Worm (Caenorhabditis elegans) whole organism, midembryonic: ENCODE data around the gene tag-153.

Source experiments
- T22C8.4 ChIP-seq: fragments of 200-800 bp; sonication (Bioruptor generic); IDR thresholded peaks from 2 replicates; pipeline ENCODE4 v1.3.6; 2022; ENCODE audit warnings: missing genetic modification characterization, missing compliant biosample characterization
- cog-1 ChIP-seq: sonication (generic microtip); optimal IDR thresholded peaks from 2 replicates; lab custom pipeline; 2016; ENCODE audit warnings: missing genetic modification characterization, missing compliant biosample characterization
- flt-1 ChIP-seq: fragments of 200-800 bp; sonication (Bioruptor generic); IDR thresholded peaks from 2 replicates; pipeline ENCODE4 v1.3.6; 2022; ENCODE audit warnings: missing genetic modification characterization, missing compliant biosample characterization
- klf-2 ChIP-seq: fragments of 200-800 bp; sonication (Bioruptor generic); conservative IDR thresholded peaks from 2 replicates; pipeline ENCODE4 v1.3.6; 2022; ENCODE audit warnings: missing genetic modification reagents, missing genetic modification characterization, missing compliant biosample characterization
- med-1 ChIP-seq: sonication (generic microtip); optimal IDR thresholded peaks from 2 replicates; lab custom pipeline; 2017; ENCODE audit warnings: missing genetic modification characterization, mild to moderate bottlenecking, missing compliant biosample characterization, antibody characterized with exemption, missing genetic modification reagents; ENCODE audit not compliant: insufficient read depth
- ref-1 ChIP-seq: fragments of 200-800 bp; sonication (Bioruptor generic); conservative IDR thresholded peaks from 2 replicates; pipeline ENCODE4 v1.3.6; 2022; ENCODE audit warnings: missing genetic modification reagents, missing genetic modification characterization, missing compliant biosample characterization
- tab-1 ChIP-seq: fragments of 200-800 bp; sonication (Bioruptor generic); IDR thresholded peaks from 2 replicates; pipeline ENCODE4 v1.3.6; 2022; ENCODE audit warnings: missing genetic modification characterization, missing compliant biosample characterization
- ztf-23 ChIP-seq: fragments of 200-800 bp; sonication (Bioruptor generic); IDR thresholded peaks from 2 replicates; pipeline ENCODE4 v1.3.6; 2022; ENCODE audit warnings: missing genetic modification reagents, missing genetic modification characterization, missing compliant biosample characterization
- ztf-29 ChIP-seq: fragments of 200-800 bp; sonication (Bioruptor generic); IDR thresholded peaks from 2 replicates; pipeline ENCODE4 v1.3.6; 2022; ENCODE audit warnings: missing genetic modification reagents, missing genetic modification characterization, missing compliant biosample characterization

Gene tag-153

DNA sequence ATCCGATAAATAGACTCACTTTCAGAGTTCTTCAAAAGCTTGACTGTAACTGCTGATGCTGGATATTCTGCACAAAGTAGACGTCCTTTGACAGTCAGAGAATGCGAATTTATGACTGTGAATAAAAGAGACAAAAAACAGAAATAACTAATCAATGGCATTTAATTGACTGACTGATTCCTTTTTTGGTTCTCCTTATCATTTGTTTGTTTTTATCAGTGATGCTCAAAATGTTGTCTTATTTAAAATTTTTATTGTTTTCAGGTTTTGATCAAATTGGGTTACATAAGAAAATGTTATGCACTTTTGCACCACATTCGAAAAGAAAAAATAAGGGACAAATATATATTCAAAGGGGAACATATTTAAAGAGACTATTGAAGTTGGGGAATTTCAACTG, 33.5 kb downstream of the tag-153 start, which contains the start of gene ttr-49:
Gene ttr-49, minus strand, starts transcription at position 171 of the 400 bp plus-strand sequence.
- TF ChIP-seq ztf-23 (GFP tag; lab: Robert Waterston, UW), result no peak
- TF ChIP-seq med-1 (GFP tag; lab: Kevin White, UChicago), result no peak
- no peak for TF ChIP-seq tab-1 (GFP tag; lab: Robert Waterston, UW)
- TF ChIP-seq cog-1, result no peak

DNA sequence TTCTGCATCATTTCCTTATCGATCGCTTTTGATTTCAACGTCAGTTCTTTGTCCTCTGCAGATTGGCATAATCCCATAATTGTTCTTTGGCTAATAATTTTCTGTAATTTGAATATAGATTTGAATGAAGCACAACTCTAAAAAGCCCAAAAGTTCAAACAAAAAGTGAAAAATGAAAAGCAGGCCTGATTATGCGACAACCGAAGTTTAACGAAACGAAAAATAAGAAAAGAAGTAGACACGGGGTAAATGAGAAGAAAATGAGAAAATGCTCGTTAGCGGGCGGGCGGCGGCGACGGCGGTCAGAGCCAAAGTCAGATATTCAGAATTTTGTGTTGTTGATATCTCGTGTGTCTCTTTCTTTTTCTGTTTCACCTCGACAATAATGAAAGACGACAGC, 36.8 kb downstream of the tag-153 start, which contains the start of gene gpa-3:
Gene gpa-3, minus strand, starts transcription at position 101 of the 400 bp plus-strand sequence.
- TF ChIP-seq cog-1 (no peak), klf-2 (GFP tag; lab: Robert Waterston, UW) (no peak), tab-1 (GFP tag; lab: Robert Waterston, UW) (no peak)

DNA sequence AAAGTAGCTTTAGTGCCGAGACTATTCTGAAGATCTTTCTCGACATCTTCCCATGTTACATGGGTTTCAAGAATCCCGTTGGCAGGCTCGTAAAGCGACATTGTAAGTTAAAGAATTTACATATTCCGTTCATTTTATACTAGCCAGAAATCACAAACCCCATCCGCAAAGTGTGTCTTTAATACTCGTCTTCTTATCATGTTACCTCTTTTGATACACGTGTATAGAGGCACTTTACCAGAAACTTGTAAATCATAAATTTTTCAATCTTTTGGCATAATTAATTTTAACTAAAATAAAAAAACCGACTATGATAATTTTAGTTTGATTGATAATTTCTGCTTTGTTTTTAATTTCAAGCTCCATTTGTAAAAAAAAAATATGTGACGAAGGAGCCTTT, 48.1 kb downstream of the tag-153 start, which contains the start of gene E02C12.6:
Gene E02C12.6, minus strand, starts transcription at position 101 of the 400 bp plus-strand sequence.
- TF ChIP-seq klf-2 (GFP tag; lab: Robert Waterston, UW), result no peak
- TF ChIP-seq ztf-23 (GFP tag; lab: Robert Waterston, UW), result no peak
- TF ChIP-seq T22C8.4 (GFP tag; lab: Robert Waterston, UW), result no peak
- TF ChIP-seq cog-1, result no peak
- no peak for TF ChIP-seq flt-1 (GFP tag; lab: Robert Waterston, UW)
- no peak for TF ChIP-seq ztf-29
- TF ChIP-seq tab-1 (GFP tag; lab: Robert Waterston, UW), result no peak
- no peak for TF ChIP-seq med-1 (GFP tag; lab: Kevin White, UChicago)
- no peak for TF ChIP-seq ref-1 (GFP tag; lab: Robert Waterston, UW)

DNA sequence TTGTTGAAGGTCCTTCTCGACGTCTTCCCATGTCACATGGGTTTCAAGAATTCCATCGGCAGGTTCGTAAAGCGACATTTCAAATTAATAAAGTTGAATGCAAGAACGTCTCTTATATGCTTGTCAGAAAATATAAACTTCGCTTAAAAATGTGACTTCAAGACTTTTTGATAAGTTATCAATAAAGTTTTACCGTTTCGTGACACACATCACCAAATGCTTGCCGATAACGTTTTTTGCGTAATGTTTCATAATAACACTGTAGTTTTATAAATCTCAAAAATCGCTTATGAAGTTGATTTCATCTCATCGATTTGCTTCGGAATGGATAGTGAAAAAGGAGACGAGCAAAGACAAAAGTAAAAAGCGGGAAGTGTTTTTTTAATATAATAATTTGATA, 50.6 kb downstream of the tag-153 start, which contains the start of gene E02C12.8:
Gene E02C12.8, minus strand, starts transcription at position 141 of the 400 bp plus-strand sequence.
- TF ChIP-seq ztf-29 (no peak), T22C8.4 (GFP tag; lab: Robert Waterston, UW) (no peak), flt-1 (GFP tag; lab: Robert Waterston, UW) (no peak), tab-1 (GFP tag; lab: Robert Waterston, UW) (no peak), cog-1 (no peak), klf-2 (GFP tag; lab: Robert Waterston, UW) (no peak), ref-1 (GFP tag; lab: Robert Waterston, UW) (no peak), ztf-23 (GFP tag; lab: Robert Waterston, UW) (no peak), med-1 (GFP tag; lab: Kevin White, UChicago) (no peak)

DNA sequence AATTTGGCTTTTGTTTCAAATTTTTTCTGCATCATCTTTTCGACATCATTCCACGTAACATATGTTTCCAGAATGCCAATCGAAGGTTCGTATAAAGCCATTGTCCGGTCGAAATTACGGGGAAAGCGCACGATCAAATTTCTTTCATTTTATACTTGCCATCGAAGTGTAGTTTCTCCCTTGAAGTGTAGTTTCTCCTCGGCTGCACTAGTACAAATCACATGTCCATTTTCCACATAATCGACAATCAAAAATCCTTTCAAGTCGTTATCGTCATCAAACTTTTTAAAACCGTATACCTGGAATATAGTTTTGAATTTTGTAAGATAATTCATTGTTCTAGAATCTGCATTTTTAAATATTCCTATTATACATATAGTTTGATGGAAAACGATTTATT, 52.5 kb downstream of the tag-153 start, which contains the start of gene E02C12.9:
Gene E02C12.9, minus strand, starts transcription at position 101 of the 400 bp plus-strand sequence.
- TF ChIP-seq T22C8.4 (GFP tag; lab: Robert Waterston, UW), result no peak
- TF ChIP-seq ref-1 (GFP tag; lab: Robert Waterston, UW), result no peak

DNA sequence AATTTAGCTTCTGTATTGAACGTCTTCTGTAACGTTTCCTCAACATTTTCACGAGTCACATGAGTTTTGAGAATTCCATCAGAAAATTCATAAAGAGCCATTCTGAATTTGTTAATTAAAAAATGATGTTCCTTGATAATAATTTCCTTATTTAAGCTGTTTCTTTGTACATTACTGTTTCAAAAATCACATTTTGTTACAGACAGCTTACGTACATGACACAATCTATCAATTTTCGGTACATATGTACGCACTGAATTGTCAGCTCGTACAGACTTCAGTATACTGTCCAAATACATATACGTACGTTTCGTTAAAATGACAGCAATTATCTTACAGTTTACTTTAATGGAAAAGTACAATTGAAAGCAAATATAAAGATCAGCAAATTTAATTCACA, 53.5 kb downstream of the tag-153 start, which contains the start of gene E02C12.19:
Gene E02C12.19, minus strand, starts transcription at position 101 of the 400 bp plus-strand sequence.
- TF ChIP-seq med-1 (GFP tag; lab: Kevin White, UChicago) (no peak), tab-1 (GFP tag; lab: Robert Waterston, UW) (no peak), cog-1 (no peak), flt-1 (GFP tag; lab: Robert Waterston, UW) (no peak), ztf-23 (GFP tag; lab: Robert Waterston, UW) (no peak), T22C8.4 (GFP tag; lab: Robert Waterston, UW) (no peak), klf-2 (GFP tag; lab: Robert Waterston, UW) (no peak)
